Worm (Caenorhabditis elegans) whole organism, L2 larva: ENCODE measurements around the gene ZK669.3.

ENCODE experiments used
- C34F6.9 ChIP-seq: fragments of 150-350 bp; optimal IDR thresholded peaks from 2 replicates; lab custom pipeline; 2014; ENCODE audit warnings: missing biosample characterization, missing genetic modification characterization
- F13H6.1 ChIP-seq: sonication (generic microtip); optimal IDR thresholded peaks from 2 replicates; lab custom pipeline; 2016; ENCODE audit warnings: missing genetic modification characterization, missing compliant biosample characterization
- R02D3.7 ChIP-seq: fragments of 150-350 bp; optimal IDR thresholded peaks from 2 replicates; lab custom pipeline; 2014; ENCODE audit warnings: missing biosample characterization, missing genetic modification characterization
- Y55F3AM.14 ChIP-seq: fragments of 200-800 bp; sonication (Bioruptor generic); optimal IDR thresholded peaks from 2 replicates; lab custom pipeline; 2018; ENCODE audit warnings: mild to moderate bottlenecking, missing genetic modification characterization, missing compliant biosample characterization
- egl-27 ChIP-seq: sonication (generic microtip); optimal IDR thresholded peaks from 3 replicates; lab custom pipeline; 2017; ENCODE audit warnings: missing biosample characterization, missing genetic modification reagents, missing genetic modification characterization
- nhr-77 ChIP-seq: fragments of 150-350 bp; optimal IDR thresholded peaks from 2 replicates; lab custom pipeline; 2014; ENCODE audit warnings: missing biosample characterization, missing genetic modification characterization
- skn-1 ChIP-seq: sonication (generic microtip); optimal IDR thresholded peaks from 2 replicates; lab custom pipeline; 2017; ENCODE audit warnings: missing biosample characterization, missing genetic modification characterization
- unc-62 ChIP-seq: fragments of 150-350 bp; optimal IDR thresholded peaks from 2 replicates; lab custom pipeline; 2014; ENCODE audit warnings: missing biosample characterization, missing genetic modification reagents, missing genetic modification characterization

ce11 chrII:7986928-7987327, 46.0 kb downstream of the ZK669.3 start:
- TF ChIP-seq unc-62 (GFP tag; lab: Kevin White, UChicago) = no peak
- TF ChIP-seq Y55F3AM.14 (GFP tag; lab: Kevin White, UChicago) = no peak
- TF ChIP-seq R02D3.7 (tag; lab: Kevin White, UChicago) = no peak
- TF ChIP-seq skn-1 (tag; lab: Kevin White, UChicago) = no peak
- no peak for TF ChIP-seq F13H6.1
- no peak for TF ChIP-seq C34F6.9
- no peak for TF ChIP-seq nhr-77 (tag; lab: Kevin White, UChicago)
- TF ChIP-seq egl-27 = no peak
